Worm (Caenorhabditis elegans): Measurements from ENCODE around the gene F16H6.10.

DNA sequence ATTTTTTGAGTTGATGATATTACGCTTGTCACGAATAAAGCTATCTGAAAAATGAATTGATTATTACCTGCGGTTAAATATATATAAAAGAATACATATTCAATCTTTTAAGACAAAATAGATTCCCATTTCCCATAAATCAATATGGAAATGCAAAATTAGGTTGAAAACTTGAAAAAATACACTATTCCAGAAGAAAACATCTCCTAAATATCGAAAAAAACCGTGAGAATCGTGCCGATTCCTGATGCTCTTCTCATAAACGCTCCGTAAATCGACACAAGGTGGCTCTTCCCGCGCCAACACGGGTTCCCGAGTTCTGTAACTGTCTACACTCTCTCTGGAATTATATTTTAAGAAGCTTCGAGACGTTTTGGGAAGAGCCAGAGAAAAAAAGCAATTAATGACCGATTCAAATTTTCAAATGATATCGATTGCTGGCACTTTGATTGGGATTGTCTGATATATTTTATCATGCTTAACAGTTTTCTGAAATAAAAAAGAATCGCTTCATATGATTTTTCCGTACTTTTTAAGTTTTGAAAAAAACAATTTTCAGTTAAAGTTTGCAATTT lies 12.5 kb upstream of the F16H6.10 start, which contains the start of gene R10E8.3:
- TF ChIP-seq unc-62 (GFP tag; optimal IDR thresholded peaks at IDR 0.05) (no peak), lin-39 (tag; optimal IDR thresholded peaks at IDR 0.05) (no peak)

Data from whole organism, L2 larva.